Worm (Caenorhabditis elegans) whole organism, L4 larva: Measurements from ENCODE around the gene Y116A8C.33.

ENCODE experiments used
- F49E8.2 ChIP-seq: sonication (generic microtip); optimal IDR thresholded peaks from 2 replicates; lab custom pipeline; 2016; ENCODE audit warnings: missing compliant biosample characterization, mild to moderate bottlenecking, missing genetic modification characterization, borderline replicate concordance
- ZK546.5 ChIP-seq, 2 experiments: sonication (generic microtip); optimal IDR thresholded peaks; 2 replicates each; lab custom pipeline; 2017; ENCODE audit warnings: missing biosample characterization in 2 of 2, missing genetic modification characterization in 2 of 2
- aha-1 ChIP-seq: fragments of 150-350 bp; peaks from one replicate; lab custom pipeline; 2014; ENCODE audit warnings: missing biosample characterization, missing genetic modification characterization
- ama-1 ChIP-seq: fragments of 150-350 bp; optimal IDR thresholded peaks from 2 replicates; lab custom pipeline; 2014; ENCODE audit warnings: inconsistent platforms, mixed read lengths
- attf-4 ChIP-seq: sonication (generic microtip); optimal IDR thresholded peaks from 3 replicates; lab custom pipeline; 2017; ENCODE audit warnings: missing biosample characterization, missing genetic modification characterization
- ceh-28 ChIP-seq: fragments of 150-350 bp; optimal IDR thresholded peaks from 2 replicates; lab custom pipeline; 2014; ENCODE audit warnings: missing biosample characterization, missing genetic modification reagents, missing genetic modification characterization
- ceh-32 ChIP-seq: sonication (generic microtip); optimal IDR thresholded peaks from 2 replicates; lab custom pipeline; 2016; ENCODE audit warnings: mild to moderate bottlenecking, missing genetic modification characterization, missing compliant biosample characterization; ENCODE audit not compliant: poor library complexity
- ceh-62 ChIP-seq: sonication (generic microtip); optimal IDR thresholded peaks from 2 replicates; lab custom pipeline; 2017; ENCODE audit warnings: missing biosample characterization, missing genetic modification characterization
- daf-16 ChIP-seq, 3 experiments: sonication (generic microtip); optimal IDR thresholded peaks; 2 replicates each; lab custom pipeline; 2016 to 2017; ENCODE audit warnings: missing genetic modification characterization in 3 of 3, missing genetic modification reagents in 3 of 3, mild to moderate bottlenecking in 2 of 3, missing compliant biosample characterization in 2 of 3, missing biosample characterization in 1 of 3, moderate library complexity in 1 of 3
- duxl-1 ChIP-seq: sonication (generic microtip); optimal IDR thresholded peaks from 2 replicates; lab custom pipeline; 2016; ENCODE audit warnings: mild to moderate bottlenecking, missing genetic modification characterization, moderate library complexity, missing compliant biosample characterization; ENCODE audit not compliant: poor library complexity
- dve-1 ChIP-seq: sonication (generic microtip); optimal IDR thresholded peaks from 2 replicates; lab custom pipeline; 2017; ENCODE audit warnings: antibody characterized with exemption, mild to moderate bottlenecking, missing genetic modification characterization, missing compliant biosample characterization; ENCODE audit not compliant: insufficient read depth
- egl-27 ChIP-seq: sonication (generic microtip); optimal IDR thresholded peaks from 3 replicates; lab custom pipeline; 2017; ENCODE audit warnings: missing biosample characterization, missing genetic modification reagents, missing genetic modification characterization
- fkh-10 ChIP-seq: fragments of 150-350 bp; optimal IDR thresholded peaks from 2 replicates; lab custom pipeline; 2014; ENCODE audit warnings: missing biosample characterization, missing genetic modification reagents, missing genetic modification characterization
- hif-1 ChIP-seq, 2 experiments: sonication (generic microtip); optimal IDR thresholded peaks; 2 replicates each; lab custom pipeline; 2016 to 2017; ENCODE audit warnings: missing compliant biosample characterization in 2 of 2, missing genetic modification characterization in 2 of 2, missing genetic modification reagents in 2 of 2, missing genotype in 2 of 2, mild to moderate bottlenecking in 1 of 2
- hlh-30 ChIP-seq: sonication (generic microtip); optimal IDR thresholded peaks from 2 replicates; lab custom pipeline; 2017; ENCODE audit warnings: antibody characterized with exemption, mild to moderate bottlenecking, missing genetic modification characterization, missing compliant biosample characterization; ENCODE audit not compliant: insufficient read depth
- lin-13 ChIP-seq: fragments of 150-350 bp; optimal IDR thresholded peaks from 2 replicates; lab custom pipeline; 2014; ENCODE audit warnings: missing biosample characterization, missing genetic modification reagents, missing genetic modification characterization
- lin-15B ChIP-seq: fragments of 150-350 bp; sonication (generic microtip); optimal IDR thresholded peaks from 3 replicates; lab custom pipeline; 2014; ENCODE audit warnings: missing biosample characterization, missing genetic modification characterization
- lin-38 ChIP-seq: fragments of 200-800 bp; sonication (Bioruptor generic); IDR thresholded peaks from 2 replicates; pipeline ENCODE4 v1.3.6; 2022; ENCODE audit warnings: missing genetic modification reagents, missing genetic modification characterization, missing compliant biosample characterization
- lsy-2 ChIP-seq, 2 experiments: fragments of 150-350 bp in 1 of 2; sonication (generic microtip) in 1 of 2; optimal IDR thresholded peaks; 2 replicates each; lab custom pipeline; 2014 to 2017; ENCODE audit warnings: missing biosample characterization in 2 of 2, missing genetic modification characterization in 2 of 2
- mdt-29 ChIP-seq: fragments of 200-800 bp; sonication (Bioruptor generic); IDR thresholded peaks from 2 replicates; pipeline ENCODE4 v1.3.6; 2022; ENCODE audit warnings: missing genetic modification reagents, missing genetic modification characterization, missing compliant biosample characterization
- mxl-3 ChIP-seq: fragments of 200-800 bp; sonication (Bioruptor generic); optimal IDR thresholded peaks from 2 replicates; lab custom pipeline; 2018; ENCODE audit warnings: mild to moderate bottlenecking, missing genetic modification characterization, missing compliant biosample characterization
- nhr-11 ChIP-seq: fragments of 150-350 bp; optimal IDR thresholded peaks from 2 replicates; lab custom pipeline; 2014; ENCODE audit warnings: missing biosample characterization, missing genetic modification characterization
- nhr-25 ChIP-seq: sonication (generic microtip); optimal IDR thresholded peaks from 2 replicates; lab custom pipeline; 2017; ENCODE audit warnings: missing genetic modification characterization, mild to moderate bottlenecking, missing compliant biosample characterization, antibody characterized with exemption, moderate library complexity, borderline replicate concordance; ENCODE audit not compliant: insufficient read depth
- nhr-28 ChIP-seq: fragments of 150-350 bp; optimal IDR thresholded peaks from 2 replicates; lab custom pipeline; 2014; ENCODE audit warnings: missing biosample characterization, missing genetic modification characterization
- pqm-1 ChIP-seq: sonication (generic microtip); optimal IDR thresholded peaks from 2 replicates; lab custom pipeline; 2017; ENCODE audit warnings: missing biosample characterization, missing genetic modification characterization
- set-16 ChIP-seq: fragments of 200-800 bp; sonication (Bioruptor generic); IDR thresholded peaks from 2 replicates; pipeline ENCODE4 v1.3.6; 2022; ENCODE audit warnings: missing genetic modification reagents, missing genetic modification characterization, missing compliant biosample characterization
- snpc-1.2 ChIP-seq: fragments of 200-800 bp; sonication (Bioruptor generic); IDR thresholded peaks from 2 replicates; pipeline ENCODE4 v1.3.6; 2022; ENCODE audit warnings: missing genetic modification reagents, missing genetic modification characterization, missing compliant biosample characterization
- snpc-4 ChIP-seq: fragments of 150-350 bp; optimal IDR thresholded peaks from 2 replicates; lab custom pipeline; 2014; ENCODE audit warnings: missing biosample characterization, missing genetic modification characterization
- spr-3 ChIP-seq: fragments of 200-800 bp; sonication (Bioruptor generic); optimal IDR thresholded peaks from 2 replicates; lab custom pipeline; 2018; ENCODE audit warnings: mild to moderate bottlenecking, missing genetic modification characterization, missing compliant biosample characterization
- unc-62 ChIP-seq, 3 experiments: fragments of 150-350 bp in 1 of 3; sonication (generic microtip); optimal IDR thresholded peaks in 2 of 3; peaks in 1 of 3; 1 replicate in 1 of 3; 2 replicates in 2 of 3; lab custom pipeline; 2014 to 2017; ENCODE audit warnings: missing biosample characterization in 3 of 3, missing genetic modification characterization in 3 of 3, missing genetic modification reagents in 3 of 3, missing genotype in 1 of 3
- zfp-3 ChIP-seq: fragments of 200-800 bp; sonication (Bioruptor generic); conservative IDR thresholded peaks from 2 replicates; pipeline ENCODE4 v1.3.6; 2022; ENCODE audit warnings: missing genetic modification reagents, missing genetic modification characterization, missing compliant biosample characterization
- ztf-11 ChIP-seq: fragments of 150-350 bp; optimal IDR thresholded peaks from 2 replicates; lab custom pipeline; 2014; ENCODE audit warnings: missing biosample characterization, missing genetic modification characterization

The Y116A8C.33 gene

ce11 chrIV:17096168-17096567 lies 15.7 kb upstream of the Y116A8C.33 start, which contains the start of gene Y116A8C.27:
Gene Y116A8C.27, minus strand, starts transcription at chrIV:17096268.
- TF ChIP-seq snpc-1.2 (GFP tag; lab: Robert Waterston, UW) (no peak), lsy-2 (tag; optimal IDR thresholded peaks at IDR 0.05; lab: Kevin White, UChicago) (no peak), ama-1 (lab: Kevin White, UChicago) (peak; percentile 32), nhr-25 (tag; lab: Kevin White, UChicago) (no peak), nhr-11 (tag; lab: Kevin White, UChicago) (no peak), lin-13 (GFP tag; lab: Kevin White, UChicago) (no peak), lin-15B (tag; lab: Kevin White, UChicago) (no peak), hlh-30 (no peak), lin-38 (GFP tag; lab: Robert Waterston, UW) (no peak)
- TF ChIP-seq, all 104 proteins: peak for 1

- TF ChIP-seq ztf-11 (no peak), snpc-1.2 (GFP tag; lab: Robert Waterston, UW) (0 out of 2 replicates have a peak, but pooled peaks have one; percentile 17), aha-1 (tag; lab: Kevin White, UChicago) (peak; percentile 48)
- TF ChIP-seq, all 104 proteins: peak for 2
These were observed 12.8 kb upstream of the Y116A8C.33 start for ce11 chrIV:17099113-17099512.

- TF ChIP-seq fkh-10 (GFP tag; lab: Kevin White, UChicago) (no peak), mdt-29 (no peak)
These were observed 11.8 kb upstream of the Y116A8C.33 start, which contains the start of gene bca-2 for ce11 chrIV:17100148-17100547. Gene bca-2, minus strand, starts transcription at chrIV:17100248.

- TF ChIP-seq ceh-32 (no peak), aha-1 (tag; lab: Kevin White, UChicago) (peak; percentile 88), mdt-29 (no peak), F49E8.2 (no peak), hif-1 (tag; optimal IDR thresholded peaks at IDR 0.05; lab: Kevin White, UChicago) (peak in 1 of 2 experiments; percentile 70), hlh-30 (peak; percentile 30), nhr-28 (tag; lab: Kevin White, UChicago) (peak; percentile 4), spr-3 (GFP tag; lab: Kevin White, UChicago) (no peak), dve-1 (tag; lab: Kevin White, UChicago) (no peak), daf-16 (GFP tag; optimal IDR thresholded peaks at IDR 0.05; lab: Kevin White, UChicago) (no peak), daf-16 (tag; optimal IDR thresholded peaks at IDR 0.05; lab: Kevin White, UChicago) (peak; percentile 16)
These were observed 11.1 kb upstream of the Y116A8C.33 start for ce11 chrIV:17100628-17101338.

- no peak for TF ChIP-seq zfp-3
- peak in 1 of 2 experiments; percentile 50 for TF ChIP-seq unc-62 (GFP tag; optimal IDR thresholded peaks at IDR 0.05 in 1 of 2; lab: Kevin White, UChicago)
- TF ChIP-seq unc-62 (tag; optimal IDR thresholded peaks at IDR 0.05; lab: Kevin White, UChicago) = no peak
- no peak for TF ChIP-seq lin-15B (tag; lab: Kevin White, UChicago)
- TF ChIP-seq ZK546.5 (tag; optimal IDR thresholded peaks at IDR 0.05; lab: Kevin White, UChicago) = no peak
- no peak for TF ChIP-seq mdt-29
- no peak for TF ChIP-seq set-16
- TF ChIP-seq pqm-1 (tag; lab: Kevin White, UChicago) = no peak
- TF ChIP-seq aha-1 (tag; lab: Kevin White, UChicago) = peak; percentile 77
- TF ChIP-seq ceh-28 (tag; lab: Kevin White, UChicago) = no peak
These were observed 8.8 kb upstream of the Y116A8C.33 start for ce11 chrIV:17103116-17103515.

- TF ChIP-seq mxl-3 (GFP tag; lab: Kevin White, UChicago) = no peak
- no peak for TF ChIP-seq snpc-4 (tag; lab: Kevin White, UChicago)
- no peak for TF ChIP-seq attf-4 (tag; lab: Kevin White, UChicago)
- no peak for TF ChIP-seq duxl-1 (tag; lab: Kevin White, UChicago)
- TF ChIP-seq egl-27 (tag; lab: Kevin White, UChicago) = no peak
- TF ChIP-seq ceh-62 = no peak
These were observed 8.3 kb upstream of the Y116A8C.33 start, which contains the start of gene Y116A8C.30 for ce11 chrIV:17103615-17104014. Gene Y116A8C.30, minus strand, starts transcription at chrIV:17103715.
